Fruit fly (Drosophila melanogaster) whole organism, embryonic: ENCODE results near the gene TbCMF46.

Experiments used
- Aef1 ChIP-seq: fragments of 200-800 bp; sonication (Bioruptor generic); IDR thresholded peaks from 3 replicates; pipeline ENCODE4 v1.3.6; 2022; ENCODE audit warnings: missing biosample characterization, missing genetic modification characterization
- Atf6 ChIP-seq: fragments of 200-800 bp; sonication (Bioruptor generic); IDR thresholded peaks from 2 replicates; pipeline ENCODE4 v1.3.6; 2022; ENCODE audit warnings: missing biosample characterization, missing genetic modification characterization
- CG11696 ChIP-seq: fragments of 200-800 bp; sonication (Bioruptor generic); IDR thresholded peaks from 2 replicates; pipeline ENCODE4 v1.3.6; 2022; ENCODE audit warnings: missing biosample characterization, missing genetic modification characterization
- CG14965 ChIP-seq: fragments of 200-800 bp; sonication (Bioruptor generic); optimal IDR thresholded peaks from 2 replicates; lab custom pipeline; 2016; ENCODE audit warnings: missing biosample characterization, missing genetic modification characterization, borderline replicate concordance
- CG17186 ChIP-seq: fragments of 200-800 bp; sonication (Bioruptor generic); optimal IDR thresholded peaks from 3 replicates; lab custom pipeline; 2017; ENCODE audit warnings: missing biosample characterization, missing genetic modification reagents, missing genetic modification characterization
- CG18764 ChIP-seq: fragments of 200-800 bp; sonication (Bioruptor generic); optimal IDR thresholded peaks from 3 replicates; lab custom pipeline; 2016; ENCODE audit warnings: missing biosample characterization, missing genetic modification characterization
- CG2875 ChIP-seq: fragments of 200-800 bp; sonication (Bioruptor generic); optimal IDR thresholded peaks from 2 replicates; lab custom pipeline; 2017; ENCODE audit warnings: missing biosample characterization, mild to moderate bottlenecking, missing genetic modification characterization, missing genetic modification reagents
- CG30020 ChIP-seq: fragments of 200-800 bp; optimal IDR thresholded peaks from 2 replicates; lab custom pipeline; 2019; ENCODE audit warnings: missing biosample characterization, mild to moderate bottlenecking, missing genetic modification characterization, moderate library complexity
- CG31441 ChIP-seq: fragments of 200-800 bp; sonication (Bioruptor generic); IDR thresholded peaks from 2 replicates; pipeline ENCODE4 v1.3.6; 2022; ENCODE audit warnings: missing biosample characterization, missing genetic modification characterization
- CG3281 ChIP-seq: fragments of 200-800 bp; sonication (Bioruptor generic); optimal IDR thresholded peaks from 3 replicates; lab custom pipeline; 2017; ENCODE audit warnings: missing biosample characterization, mild to moderate bottlenecking, missing genetic modification characterization
- CG4617 ChIP-seq: fragments of 200-800 bp; sonication (Bioruptor generic); optimal IDR thresholded peaks from 3 replicates; lab custom pipeline; 2016; ENCODE audit warnings: missing biosample characterization, missing genetic modification characterization, borderline replicate concordance
- CG6683 ChIP-seq: fragments of 200-800 bp; sonication (Bioruptor generic); optimal IDR thresholded peaks from 2 replicates; lab custom pipeline; 2017; ENCODE audit warnings: missing biosample characterization, mild to moderate bottlenecking, missing genetic modification characterization, missing genetic modification reagents
- CG7357 ChIP-seq: fragments of 200-800 bp; sonication (Bioruptor generic); IDR thresholded peaks from 3 replicates; pipeline ENCODE4 v1.3.6; 2022; ENCODE audit warnings: missing biosample characterization, missing genetic modification characterization
- CG7556 ChIP-seq: fragments of 200-800 bp; sonication (Bioruptor generic); optimal IDR thresholded peaks from 2 replicates; lab custom pipeline; 2017; ENCODE audit warnings: missing biosample characterization, mild to moderate bottlenecking, missing genetic modification characterization
- CG8290 ChIP-seq, 3 experiments: fragments of 200-800 bp; sonication (Bioruptor generic); optimal IDR thresholded peaks; 2 replicates each; lab custom pipeline; 2016 to 2019; ENCODE audit warnings: missing biosample characterization in 3 of 3, missing genetic modification characterization in 3 of 3, mild to moderate bottlenecking in 2 of 3, moderate library complexity in 1 of 3
- CG9609 ChIP-seq: fragments of 200-800 bp; sonication (Bioruptor generic); optimal IDR thresholded peaks from 3 replicates; lab custom pipeline; 2016; ENCODE audit warnings: missing biosample characterization, missing genetic modification characterization
- CHES-1-like ChIP-seq: fragments of 200-800 bp; sonication (Bioruptor generic); optimal IDR thresholded peaks from 2 replicates; lab custom pipeline; 2016; ENCODE audit warnings: missing biosample characterization, missing genetic modification characterization
- CrebB ChIP-seq: fragments of 200-800 bp; sonication (Bioruptor generic); optimal IDR thresholded peaks from 3 replicates; lab custom pipeline; 2018; ENCODE audit warnings: missing biosample characterization, mild to moderate bottlenecking, missing genetic modification characterization
- D ChIP-seq, 2 experiments: fragments of 200-800 bp in 1 of 2; fragments of >200 bp in 1 of 2; sonication (Bioruptor generic) in 1 of 2; optimal IDR thresholded peaks; 2 replicates in 1 of 2; 3 replicates in 1 of 2; lab custom pipeline; 2017; ENCODE audit warnings: mild to moderate bottlenecking in 1 of 2, missing biosample characterization in 1 of 2, missing genetic modification characterization in 1 of 2, missing genetic modification reagents in 1 of 2
- ERR ChIP-seq: fragments of 200-800 bp; sonication (Bioruptor generic); optimal IDR thresholded peaks from 2 replicates; lab custom pipeline; 2016; ENCODE audit warnings: missing biosample characterization, missing genetic modification characterization
- Hand ChIP-seq: fragments of 200-800 bp; sonication (Bioruptor generic); optimal IDR thresholded peaks from 2 replicates; lab custom pipeline; 2017; ENCODE audit warnings: mild to moderate bottlenecking, missing biosample characterization, missing genetic modification reagents, missing genetic modification characterization
- Kr ChIP-seq: fragments of 200-800 bp; sonication (Bioruptor generic); optimal IDR thresholded peaks from 2 replicates; lab custom pipeline; 2017; ENCODE audit warnings: missing biosample characterization, mild to moderate bottlenecking, missing genetic modification characterization
- NC2β ChIP-seq: fragments of 200-800 bp; sonication (Bioruptor generic); optimal IDR thresholded peaks from 2 replicates; lab custom pipeline; 2016; ENCODE audit warnings: missing biosample characterization, missing genetic modification characterization
- NK7.1 ChIP-seq: fragments of 200-800 bp; sonication (Bioruptor generic); optimal IDR thresholded peaks from 3 replicates; lab custom pipeline; 2016; ENCODE audit warnings: missing biosample characterization, missing genetic modification characterization
- Oli ChIP-seq: fragments of 200-800 bp; sonication (Bioruptor generic); optimal IDR thresholded peaks from 2 replicates; lab custom pipeline; 2018; ENCODE audit warnings: missing biosample characterization, mild to moderate bottlenecking, missing genetic modification characterization, moderate library complexity
- Poxn ChIP-seq: fragments of 200-800 bp; sonication (Bioruptor generic); IDR thresholded peaks from 2 replicates; pipeline ENCODE4 v1.3.6; 2022; ENCODE audit warnings: missing biosample characterization, missing genetic modification characterization
- Sry-β ChIP-seq: fragments of 200-800 bp; sonication (Bioruptor generic); optimal IDR thresholded peaks from 2 replicates; lab custom pipeline; 2018; ENCODE audit warnings: missing biosample characterization, mild to moderate bottlenecking, missing genetic modification characterization, moderate library complexity
- YL-1 ChIP-seq: fragments of 200-800 bp; sonication (Bioruptor generic); optimal IDR thresholded peaks from 3 replicates; lab custom pipeline; 2017; ENCODE audit warnings: missing biosample characterization, mild to moderate bottlenecking, missing genetic modification characterization
- al ChIP-seq: fragments of 200-800 bp; sonication (Bioruptor generic); IDR thresholded peaks from 2 replicates; pipeline ENCODE4 v1.3.6; 2022; ENCODE audit warnings: missing biosample characterization, missing genetic modification characterization
- ase ChIP-seq: fragments of 200-800 bp; sonication (Bioruptor generic); IDR thresholded peaks from 3 replicates; pipeline ENCODE4 v1.3.6; 2022; ENCODE audit warnings: missing biosample characterization, missing genetic modification characterization
- ci ChIP-seq: fragments of 200-800 bp; sonication (Bioruptor generic); IDR thresholded peaks from 3 replicates; pipeline ENCODE4 v1.3.6; 2022; ENCODE audit warnings: missing biosample characterization, missing genetic modification characterization
- da ChIP-seq: fragments of 200-800 bp; sonication (Bioruptor generic); optimal IDR thresholded peaks from 2 replicates; lab custom pipeline; 2016; ENCODE audit warnings: missing biosample characterization, missing genetic modification characterization
- danr ChIP-seq: fragments of 200-800 bp; sonication (Bioruptor generic); IDR thresholded peaks from 2 replicates; pipeline ENCODE4 v1.3.6; 2022; ENCODE audit warnings: missing biosample characterization, missing genetic modification characterization
- dmrt11E ChIP-seq: fragments of 200-800 bp; sonication (Bioruptor generic); optimal IDR thresholded peaks from 3 replicates; lab custom pipeline; 2018; ENCODE audit warnings: missing biosample characterization, mild to moderate bottlenecking, missing genetic modification characterization, moderate library complexity
- dmrt99B ChIP-seq: fragments of 200-800 bp; sonication (Bioruptor generic); optimal IDR thresholded peaks from 2 replicates; lab custom pipeline; 2018; ENCODE audit warnings: missing biosample characterization, mild to moderate bottlenecking, missing genetic modification characterization, moderate library complexity
- fu2 ChIP-seq: fragments of 200-800 bp; sonication (Bioruptor generic); optimal IDR thresholded peaks from 2 replicates; lab custom pipeline; 2016; ENCODE audit warnings: missing biosample characterization, missing genetic modification characterization
- gsb ChIP-seq: fragments of 200-800 bp; sonication (Bioruptor generic); IDR thresholded peaks from 2 replicates; pipeline ENCODE4 v1.3.6; 2022; ENCODE audit warnings: missing biosample characterization, missing genetic modification characterization
- inv ChIP-seq: fragments of 200-800 bp; sonication (Bioruptor generic); IDR thresholded peaks from 2 replicates; pipeline ENCODE4 v1.3.6; 2022; ENCODE audit warnings: missing biosample characterization, missing genetic modification characterization; ENCODE audit not compliant: partially characterized antibody
- jing ChIP-seq: fragments of 200-800 bp; sonication (Bioruptor generic); optimal IDR thresholded peaks from 2 replicates; lab custom pipeline; 2018; ENCODE audit warnings: missing biosample characterization, mild to moderate bottlenecking, missing genetic modification characterization
- pb ChIP-seq: fragments of 200-800 bp; sonication (Bioruptor generic); optimal IDR thresholded peaks from 3 replicates; lab custom pipeline; 2016; ENCODE audit warnings: missing biosample characterization, missing genetic modification characterization
- peb ChIP-seq: fragments of 200-800 bp; sonication (Bioruptor generic); IDR thresholded peaks from 2 replicates; pipeline ENCODE4 v1.3.6; 2022; ENCODE audit warnings: missing biosample characterization, missing genetic modification characterization
- rib ChIP-seq: fragments of 200-800 bp; sonication (Bioruptor generic); IDR thresholded peaks from 2 replicates; pipeline ENCODE4 v1.3.6; 2022; ENCODE audit warnings: missing biosample characterization, missing genetic modification characterization
- sens ChIP-seq: fragments of 200-800 bp; sonication (Bioruptor generic); peaks from one replicate; lab custom pipeline; 2016; ENCODE audit warnings: missing biosample characterization, missing genetic modification characterization
- sisA ChIP-seq: fragments of 200-800 bp; sonication (Bioruptor generic); IDR thresholded peaks from 2 replicates; pipeline ENCODE4 v1.3.6; 2022; ENCODE audit warnings: missing biosample characterization, missing genetic modification characterization
- slp2 ChIP-seq: fragments of 200-800 bp; sonication (Bioruptor generic); optimal IDR thresholded peaks from 2 replicates; lab custom pipeline; 2016; ENCODE audit warnings: missing biosample characterization, missing genetic modification characterization
- tin ChIP-seq: fragments of 200-800 bp; sonication (Bioruptor generic); optimal IDR thresholded peaks from 3 replicates; lab custom pipeline; 2016; ENCODE audit warnings: missing biosample characterization, missing genetic modification characterization
- tio ChIP-seq: fragments of 200-800 bp; sonication (Bioruptor generic); optimal IDR thresholded peaks from 2 replicates; lab custom pipeline; 2017; ENCODE audit warnings: missing biosample characterization, missing genetic modification characterization, inconsistent platforms
- wek ChIP-seq: fragments of 200-800 bp; sonication (Bioruptor generic); optimal IDR thresholded peaks from 3 replicates; lab custom pipeline; 2018; ENCODE audit warnings: missing biosample characterization, mild to moderate bottlenecking, missing genetic modification characterization, moderate library complexity
- z ChIP-seq: fragments of 200-800 bp; sonication (Bioruptor generic); IDR thresholded peaks from 3 replicates; pipeline ENCODE4 v1.3.6; 2022; ENCODE audit warnings: missing biosample characterization, missing genetic modification characterization
- zen ChIP-seq: fragments of 200-800 bp; sonication (Bioruptor generic); optimal IDR thresholded peaks from 3 replicates; lab custom pipeline; 2018; ENCODE audit warnings: missing biosample characterization, mild to moderate bottlenecking, missing genetic modification characterization, moderate library complexity

Gene TbCMF46

dm6 chr2L:9912570-9913260 lies 11.9 kb downstream of the TbCMF46 start, which contains the start of the genes Etl1 and Srp54 (continued):
- TF ChIP-seq Aef1 (GFP tag; lab: Robert Waterston, UW) (no peak), CG9609 (no peak), slp2 (GFP tag; lab: Kevin White, UChicago) (no peak), sisA (no peak), NC2β (GFP tag; lab: Kevin White, UChicago) (no peak), dmrt99B (tag; lab: Kevin White, UChicago) (no peak), peb (GFP tag; lab: Robert Waterston, UW) (no peak), tin (no peak), jing (GFP tag; lab: Kevin White, UChicago) (no peak), CG17186 (GFP tag; lab: Kevin White, UChicago) (peak; percentile 68), D (optimal IDR thresholded peaks at IDR 0.05; lab: Kevin White, UChicago) (no peak), D (GFP tag; optimal IDR thresholded peaks at IDR 0.05; lab: Kevin White, UChicago) (no peak), Kr (GFP tag; lab: Kevin White, UChicago) (no peak), CG7556 (GFP tag; lab: Kevin White, UChicago) (no peak), Atf6 (GFP tag; lab: Robert Waterston, UW) (no peak), z (GFP tag; lab: Robert Waterston, UW) (no peak), zen (tag; lab: Kevin White, UChicago) (peak; percentile 49), rib (GFP tag; lab: Robert Waterston, UW) (no peak), CG31441 (0 out of 2 replicates have a peak, but pooled peaks have one; percentile 20), gsb (GFP tag; lab: Robert Waterston, UW) (no peak), CG18764 (no peak), CG30020 (tag; lab: Kevin White, UChicago) (peak; percentile 56), CG3281 (GFP tag; lab: Kevin White, UChicago) (no peak), fu2 (no peak), pb (GFP tag; lab: Kevin White, UChicago) (no peak), wek (GFP tag; lab: Kevin White, UChicago) (no peak), CG8290 (GFP tag; optimal IDR thresholded peaks at IDR 0.05; lab: Kevin White, UChicago) (peak; percentile 10), CG8290 (tag; optimal IDR thresholded peaks at IDR 0.05; lab: Kevin White, UChicago) (no peak), CHES-1-like (GFP tag; lab: Kevin White, UChicago) (no peak), CG6683 (GFP tag; lab: Kevin White, UChicago) (no peak), danr (GFP tag; lab: Robert Waterston, UW) (no peak), ci (GFP tag; lab: Robert Waterston, UW) (no peak), ase (GFP tag; lab: Robert Waterston, UW) (no peak), CG7357 (GFP tag; lab: Robert Waterston, UW) (no peak), da (GFP tag; lab: Kevin White, UChicago) (no peak), tio (GFP tag; lab: Kevin White, UChicago) (no peak), Oli (tag; lab: Kevin White, UChicago) (no peak), CG4617 (GFP tag; lab: Kevin White, UChicago) (peak; percentile 30), CG11696 (no peak), YL-1 (GFP tag; lab: Kevin White, UChicago) (peak; percentile 52), sens (peak; percentile 76), Poxn (no peak), NK7.1 (GFP tag; lab: Kevin White, UChicago) (no peak), Hand (no peak), Sry-β (GFP tag; lab: Kevin White, UChicago) (no peak), inv (GFP tag; lab: Robert Waterston, UW) (no peak), CrebB (tag; lab: Kevin White, UChicago) (no peak), CG14965 (GFP tag; lab: Kevin White, UChicago) (no peak), al (GFP tag; lab: Robert Waterston, UW) (no peak), dmrt11E (tag; lab: Kevin White, UChicago) (no peak), CG2875 (GFP tag; lab: Kevin White, UChicago) (no peak), ERR (GFP tag; lab: Kevin White, UChicago) (no peak)
